Fruit fly (Drosophila melanogaster): ENCODE measurements around the gene CG4570.

DNA sequence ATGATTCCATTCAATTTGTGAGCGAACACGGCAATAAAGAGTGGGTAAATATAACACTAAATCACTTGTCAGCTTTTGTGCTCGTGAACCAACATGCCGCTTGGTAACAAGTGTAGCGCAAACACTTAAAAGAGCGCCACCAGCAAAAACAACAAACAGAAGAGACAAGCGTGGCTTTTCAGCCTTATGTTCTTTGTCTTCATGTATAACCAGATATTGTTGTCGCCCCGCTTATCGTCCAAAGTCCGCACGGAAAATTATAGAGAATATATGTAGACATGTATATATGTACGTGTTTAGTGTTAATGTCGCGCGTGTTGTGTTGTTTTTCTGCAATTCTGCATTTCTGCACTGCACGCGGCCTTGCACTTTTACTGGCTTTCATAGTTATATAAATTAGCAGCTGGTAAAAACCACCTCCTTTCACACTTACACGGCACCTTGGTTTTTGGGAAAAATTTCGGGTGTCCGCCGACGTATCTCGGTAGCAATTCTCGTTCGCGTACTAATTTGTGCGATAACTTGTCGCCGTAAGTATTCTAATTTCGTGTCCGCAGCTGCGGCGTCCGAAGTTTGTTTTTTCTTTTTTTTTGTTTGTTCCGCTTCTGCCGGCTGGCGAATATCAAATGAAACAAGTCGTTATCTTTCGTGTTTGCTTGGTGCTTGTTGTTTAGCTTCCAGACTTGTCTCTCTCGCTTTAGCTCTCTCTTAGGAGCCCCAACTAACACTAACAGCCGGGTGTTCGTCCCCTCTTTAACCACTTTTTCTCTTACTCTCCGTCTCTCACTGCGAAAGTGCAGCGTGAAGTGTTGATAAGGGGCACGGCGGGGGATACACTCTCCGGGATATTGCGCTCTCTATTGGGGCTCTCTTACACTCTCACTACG is 32.3 kb downstream of the CG4570 start:
- TF ChIP-seq pdm3 (GFP tag; optimal IDR thresholded peaks at IDR 0.05) = peak; percentile 17
- TF ChIP-seq Lpt (GFP tag; optimal IDR thresholded peaks at IDR 0.05) = peak; percentile 31
- TF ChIP-seq Blimp-1 (GFP tag; optimal IDR thresholded peaks at IDR 0.05) = no peak
- TF ChIP-seq CG32006 (GFP tag; optimal IDR thresholded peaks at IDR 0.05) = peak; percentile 47
- TF ChIP-seq Gug (GFP tag; IDR thresholded peaks at IDR 0.05) = 0 out of 2 replicates have a peak, but pooled peaks have one; percentile 19

Measured in whole organism, prepupa.